Worm (Caenorhabditis elegans): ENCODE measurements around the gene F57G9.7.
A peak's percentile ranks its signal among the peaks of the same experiment; 100 is the strongest.

DNA sequence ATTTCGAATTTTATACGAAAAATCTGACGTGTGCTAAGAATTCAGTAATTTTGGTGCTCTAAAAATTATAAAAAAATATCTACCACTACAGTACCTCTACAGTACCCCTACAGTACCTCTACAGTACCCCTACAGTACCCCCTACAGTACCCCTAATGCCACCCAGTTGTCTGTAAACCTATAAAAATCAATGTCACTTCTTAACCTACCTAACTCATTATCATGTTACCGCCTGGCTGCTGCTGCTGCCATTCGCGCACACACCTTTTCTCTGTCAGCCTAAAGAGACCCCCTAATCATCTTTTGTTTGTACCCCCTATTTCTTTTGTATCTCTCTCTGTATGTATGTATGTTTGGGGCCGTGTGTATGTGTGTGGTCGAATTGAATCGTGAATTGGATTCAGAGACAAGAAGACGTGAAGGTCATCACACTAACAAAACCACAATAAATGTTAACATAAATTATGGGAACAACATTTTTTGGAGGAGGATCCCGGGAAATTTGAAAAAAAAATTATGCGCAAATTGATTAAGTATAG, 46.8 kb downstream of the F57G9.7 start:
- TF ChIP-seq flt-1 (GFP tag; IDR thresholded peaks at IDR 0.05) (no peak), med-1 (GFP tag; optimal IDR thresholded peaks at IDR 0.05; ENCODE audit: insufficient read depth) (no peak), ref-1 (GFP tag; conservative IDR thresholded peaks at IDR 0.05) (no peak), tab-1 (GFP tag; IDR thresholded peaks at IDR 0.05) (peak; percentile 60; the same call in 1 of the 2 replicates), ztf-23 (GFP tag; IDR thresholded peaks at IDR 0.05) (no peak), ztf-29 (GFP tag; IDR thresholded peaks at IDR 0.05) (no peak), klf-2 (GFP tag; conservative IDR thresholded peaks at IDR 0.05) (no peak)

All from whole organism, midembryonic.